Fruit fly (Drosophila melanogaster) whole organism, prepupa: ENCODE results near the gene CG13096.

Source experiments
- CG10669 ChIP-seq: fragments of 200-800 bp; sonication (Bioruptor generic); optimal IDR thresholded peaks from 3 replicates; lab custom pipeline; 2018; ENCODE audit warnings: missing biosample characterization, mild to moderate bottlenecking, missing genetic modification characterization, moderate library complexity
- CG16779 ChIP-seq: fragments of 200-800 bp; sonication (Bioruptor generic); optimal IDR thresholded peaks from 3 replicates; lab custom pipeline; 2017; ENCODE audit warnings: missing biosample characterization, mild to moderate bottlenecking, missing genetic modification characterization
- Ets21C ChIP-seq: fragments of 200-800 bp; sonication (Bioruptor generic); optimal IDR thresholded peaks from 3 replicates; lab custom pipeline; 2016; ENCODE audit warnings: missing biosample characterization, missing genetic modification characterization
- Lpt ChIP-seq: fragments of 200-800 bp; sonication (Bioruptor generic); optimal IDR thresholded peaks from 3 replicates; lab custom pipeline; 2016; ENCODE audit warnings: missing biosample characterization, missing genetic modification characterization
- ss ChIP-seq, 2 experiments: fragments of 200-800 bp; sonication (Bioruptor generic); optimal IDR thresholded peaks; 2 replicates in 1 of 2; 3 replicates in 1 of 2; lab custom pipeline; 2017 to 2018; ENCODE audit warnings: mild to moderate bottlenecking in 2 of 2, missing biosample characterization in 2 of 2, missing genetic modification characterization in 2 of 2, moderate library complexity in 1 of 2

- TF ChIP-seq CG16779 (tag; lab: Kevin White, UChicago) (no peak), Ets21C (GFP tag; lab: Kevin White, UChicago) (no peak), CG10669 (GFP tag; lab: Kevin White, UChicago) (no peak), Lpt (no peak), ss (GFP tag; optimal IDR thresholded peaks at IDR 0.05; lab: Kevin White, UChicago) (no peak)
These were observed 4.9 kb downstream of the CG13096 start, which contains the start of gene Dh31 for dm6 chr2L:8506729-8507128.
